Worm (Caenorhabditis elegans) whole organism, early embryonic: ENCODE data around the gene set-8.

Experiments
- B0310.2 ChIP-seq: sonication (generic microtip); optimal IDR thresholded peaks from 2 replicates; lab custom pipeline; 2016; ENCODE audit warnings: mild to moderate bottlenecking, missing genetic modification characterization, missing compliant biosample characterization
- F13C5.2 ChIP-seq: sonication (generic microtip); optimal IDR thresholded peaks from 2 replicates; lab custom pipeline; 2017; ENCODE audit warnings: mild to moderate bottlenecking, missing genetic modification characterization, inconsistent platforms, missing compliant biosample characterization
- ama-1 ChIP-seq: fragments of 150-350 bp; optimal IDR thresholded peaks from 2 replicates; lab custom pipeline; 2014
- ceh-13 ChIP-seq: fragments of 200-800 bp; sonication (Bioruptor generic); optimal IDR thresholded peaks from 2 replicates; lab custom pipeline; 2018; ENCODE audit warnings: mild to moderate bottlenecking, missing genetic modification characterization, missing compliant biosample characterization

- TF ChIP-seq B0310.2 (tag; lab: Kevin White, UChicago): no peak
- TF ChIP-seq ama-1: no peak
- TF ChIP-seq ceh-13 (GFP tag; lab: Kevin White, UChicago): no peak
- TF ChIP-seq F13C5.2 (tag; lab: Kevin White, UChicago): no peak
Measured at ce11 chrX:13423340-13423739, 23.2 kb upstream of the set-8 start, which contains the start of gene fkh-3.
